Fruit fly (Drosophila melanogaster) whole organism, pupa: Measurements from ENCODE around the gene Rlb1.

Source experiments
- CG10348 ChIP-seq: fragments of 200-800 bp; sonication (Bioruptor generic); IDR thresholded peaks from 2 replicates; pipeline ENCODE4 v1.3.6; 2022; ENCODE audit warnings: missing biosample characterization, missing genetic modification characterization
- CG8159 ChIP-seq: fragments of 200-800 bp; sonication (Bioruptor generic); optimal IDR thresholded peaks from 3 replicates; lab custom pipeline; 2018; ENCODE audit warnings: missing biosample characterization, mild to moderate bottlenecking, missing genetic modification characterization, moderate library complexity
- CG9948 ChIP-seq: fragments of 200-800 bp; sonication (Bioruptor generic); optimal IDR thresholded peaks from 2 replicates; lab custom pipeline; 2018; ENCODE audit warnings: missing biosample characterization, mild to moderate bottlenecking, missing genetic modification characterization, moderate library complexity
- D1 ChIP-seq: fragments of 200-800 bp; sonication (Bioruptor generic); optimal IDR thresholded peaks from 2 replicates; lab custom pipeline; 2018; ENCODE audit warnings: missing biosample characterization, mild to moderate bottlenecking, missing genetic modification characterization, moderate library complexity
- EcR ChIP-seq: fragments of 200-800 bp; sonication (Bioruptor generic); optimal IDR thresholded peaks from 3 replicates; lab custom pipeline; 2019; ENCODE audit warnings: missing biosample characterization, missing genetic modification characterization, mild to moderate bottlenecking, moderate library complexity, missing genetic modification reagents
- Snoo ChIP-seq: fragments of 200-800 bp; sonication (Bioruptor generic); optimal IDR thresholded peaks from 3 replicates; lab custom pipeline; 2017; ENCODE audit warnings: missing biosample characterization, mild to moderate bottlenecking, missing genetic modification characterization, inconsistent platforms
- fd96Ca ChIP-seq: fragments of 200-800 bp; sonication (Bioruptor generic); IDR thresholded peaks from 3 replicates; pipeline ENCODE4 v1.3.6; 2022; ENCODE audit warnings: missing biosample characterization, missing genetic modification characterization
- gl ChIP-seq: fragments of 200-800 bp; sonication (Bioruptor generic); optimal IDR thresholded peaks from 2 replicates; lab custom pipeline; 2018; ENCODE audit warnings: missing biosample characterization, mild to moderate bottlenecking, missing genetic modification characterization

- TF ChIP-seq D1 (tag; lab: Kevin White, UChicago) (no peak), fd96Ca (GFP tag; lab: Robert Waterston, UW) (no peak), CG9948 (tag; lab: Kevin White, UChicago) (no peak), gl (tag; lab: Kevin White, UChicago) (no peak), EcR (GFP tag; lab: Kevin White, UChicago) (no peak), CG10348 (no peak), CG8159 (tag; lab: Kevin White, UChicago) (no peak), Snoo (no peak)
Observed at dm6 chr3R:9492100-9492499, 21.0 kb upstream of the Rlb1 start.
